Fruit fly (Drosophila melanogaster) Kc167 (cell line): Measurements from ENCODE around the gene CG5026.

Experiments
- Myc ChIP-seq: fragments of >200 bp; optimal IDR thresholded peaks from 2 replicates; lab custom pipeline; 2017; ENCODE audit warnings: missing external identifiers
- h ChIP-seq: fragments of >200 bp; optimal IDR thresholded peaks from 3 replicates; lab custom pipeline; 2018; ENCODE audit warnings: missing external identifiers
- psq ChIP-seq: fragments of >200 bp; optimal IDR thresholded peaks from 2 replicates; lab custom pipeline; 2017; ENCODE audit warnings: missing external identifiers
- ttk ChIP-seq: sonication (Bioruptor generic); optimal IDR thresholded peaks from 2 replicates; lab custom pipeline; 2017; ENCODE audit warnings: missing external identifiers

- TF ChIP-seq ttk (lab: Kevin White, UChicago) (no peak), psq (no peak), Myc (lab: Kevin White, UChicago) (no peak), h (lab: Kevin White, UChicago) (no peak)
These were observed 52.4 kb downstream of the CG5026 start for dm6 chr3L:9020436-9021370.
